Fruit fly (Drosophila melanogaster): Measurements from ENCODE around the gene CG33791.

The CG33791 gene

dm6 chr3L:1652700-1653200 is 50.0 kb downstream of the CG33791 start, which contains the start of the genes CG7970 and Vta1:
CG7970 (plus strand) TSS chr3L:1652750.
Vta1 (minus strand) TSS chr3L:1652900.
- TF ChIP-seq cnc (optimal IDR thresholded peaks at IDR 0.05) (no peak), Hr96 (GFP tag; optimal IDR thresholded peaks at IDR 0.05) (no peak), pad (GFP tag; optimal IDR thresholded peaks at IDR 0.05) (no peak), CG14711 (tag; optimal IDR thresholded peaks at IDR 0.05) (peak; percentile 17), Crg-1 (GFP tag; optimal IDR thresholded peaks at IDR 0.05) (peak; percentile 21), CG7045 (GFP tag; optimal IDR thresholded peaks at IDR 0.05) (no peak), CG1620 (GFP tag; optimal IDR thresholded peaks at IDR 0.05) (no peak), kay (GFP tag; ENCODE audit: borderline replicate concordance) (no peak), CG12768 (GFP tag; optimal IDR thresholded peaks at IDR 0.05) (peak; percentile 93), CG11617 (GFP tag; optimal IDR thresholded peaks at IDR 0.05) (peak; percentile 16), cic (GFP tag; optimal IDR thresholded peaks at IDR 0.05) (no peak), bab1 (GFP tag; optimal IDR thresholded peaks at IDR 0.05) (peak; percentile 31), Mnt (GFP tag; optimal IDR thresholded peaks at IDR 0.05) (no peak), tj (GFP tag; optimal IDR thresholded peaks at IDR 0.05) (peak; percentile 9), CG33017 (tag; optimal IDR thresholded peaks at IDR 0.05) (peak; percentile 52), CG5204 (GFP tag; optimal IDR thresholded peaks at IDR 0.05) (no peak), Clk (GFP tag; optimal IDR thresholded peaks at IDR 0.05) (no peak), toe (GFP tag; optimal IDR thresholded peaks at IDR 0.05) (no peak), ovo (GFP tag; optimal IDR thresholded peaks at IDR 0.05) (no peak), CG7101 (tag; optimal IDR thresholded peaks at IDR 0.05) (no peak)

- TF ChIP-seq CG14711 (tag; optimal IDR thresholded peaks at IDR 0.05) (no peak), cic (GFP tag; optimal IDR thresholded peaks at IDR 0.05) (peak; percentile 30)
Measured at dm6 chr3L:1653752-1654151, 51.0 kb downstream of the CG33791 start.

dm6 chr3L:1661738-1662370 is 59.1 kb downstream of the CG33791 start:
- TF ChIP-seq tj (GFP tag; optimal IDR thresholded peaks at IDR 0.05) (no peak), cic (GFP tag; optimal IDR thresholded peaks at IDR 0.05) (peak; percentile 12), Mnt (GFP tag; optimal IDR thresholded peaks at IDR 0.05) (peak; percentile 54)

- TF ChIP-seq CG11617 (GFP tag; optimal IDR thresholded peaks at IDR 0.05) (no peak), pad (GFP tag; optimal IDR thresholded peaks at IDR 0.05) (no peak), cnc (optimal IDR thresholded peaks at IDR 0.05) (no peak), CG14711 (tag; optimal IDR thresholded peaks at IDR 0.05) (no peak), bab1 (GFP tag; optimal IDR thresholded peaks at IDR 0.05) (no peak), toe (GFP tag; optimal IDR thresholded peaks at IDR 0.05) (no peak), cic (GFP tag; optimal IDR thresholded peaks at IDR 0.05) (no peak), Clk (GFP tag; optimal IDR thresholded peaks at IDR 0.05) (no peak), CG7101 (tag; optimal IDR thresholded peaks at IDR 0.05) (no peak), ovo (GFP tag; optimal IDR thresholded peaks at IDR 0.05) (no peak), Mnt (GFP tag; optimal IDR thresholded peaks at IDR 0.05) (no peak), CG12768 (GFP tag; optimal IDR thresholded peaks at IDR 0.05) (no peak), tj (GFP tag; optimal IDR thresholded peaks at IDR 0.05) (no peak), CG33017 (tag; optimal IDR thresholded peaks at IDR 0.05) (no peak)
Measured at dm6 chr3L:1663531-1663930, 60.8 kb downstream of the CG33791 start.

dm6 chr3L:1664205-1664604 is 61.5 kb downstream of the CG33791 start:
- TF ChIP-seq CG11617 (GFP tag; optimal IDR thresholded peaks at IDR 0.05), result no peak
- no peak for TF ChIP-seq tj (GFP tag; optimal IDR thresholded peaks at IDR 0.05)
- TF ChIP-seq cic (GFP tag; optimal IDR thresholded peaks at IDR 0.05), result no peak
- TF ChIP-seq Mnt (GFP tag; optimal IDR thresholded peaks at IDR 0.05), result no peak
- TF ChIP-seq ovo (GFP tag; optimal IDR thresholded peaks at IDR 0.05), result no peak
- TF ChIP-seq kay (GFP tag; ENCODE audit: borderline replicate concordance), result no peak

- TF ChIP-seq Mnt (GFP tag; optimal IDR thresholded peaks at IDR 0.05) (peak; percentile 44), toe (GFP tag; optimal IDR thresholded peaks at IDR 0.05) (no peak), bab1 (GFP tag; optimal IDR thresholded peaks at IDR 0.05) (peak; percentile 45), CG14711 (tag; optimal IDR thresholded peaks at IDR 0.05) (peak; percentile 1), CG12768 (GFP tag; optimal IDR thresholded peaks at IDR 0.05) (no peak), ovo (GFP tag; optimal IDR thresholded peaks at IDR 0.05) (no peak)
Measured at dm6 chr3L:1664876-1665275, 62.1 kb downstream of the CG33791 start, which contains the start of the genes Srrm234 and CG7974. Srrm234 (minus strand) TSS chr3L:1665064. CG7974 (plus strand) TSS chr3L:1665138.

dm6 chr3L:1665544-1665943 is 62.8 kb downstream of the CG33791 start:
- TF ChIP-seq CG7101 (tag; optimal IDR thresholded peaks at IDR 0.05), result no peak
- no peak for TF ChIP-seq toe (GFP tag; optimal IDR thresholded peaks at IDR 0.05)
- no peak for TF ChIP-seq Mnt (GFP tag; optimal IDR thresholded peaks at IDR 0.05)
- TF ChIP-seq CG33017 (tag; optimal IDR thresholded peaks at IDR 0.05), result no peak
- no peak for TF ChIP-seq tj (GFP tag; optimal IDR thresholded peaks at IDR 0.05)
- no peak for TF ChIP-seq CG1620 (GFP tag; optimal IDR thresholded peaks at IDR 0.05)
- TF ChIP-seq kay (GFP tag; ENCODE audit: borderline replicate concordance), result no peak
- TF ChIP-seq CG14711 (tag; optimal IDR thresholded peaks at IDR 0.05), result no peak
- no peak for TF ChIP-seq bab1 (GFP tag; optimal IDR thresholded peaks at IDR 0.05)
- TF ChIP-seq CG5204 (GFP tag; optimal IDR thresholded peaks at IDR 0.05), result no peak
- no peak for TF ChIP-seq ovo (GFP tag; optimal IDR thresholded peaks at IDR 0.05)
- no peak for TF ChIP-seq CG7045 (GFP tag; optimal IDR thresholded peaks at IDR 0.05)
- TF ChIP-seq CG11617 (GFP tag; optimal IDR thresholded peaks at IDR 0.05), result no peak
